Worm (Caenorhabditis elegans) whole organism, late embryonic: ENCODE results near the gene tsp-17.

Experiments
- ahr-1 ChIP-seq: sonication (generic microtip); optimal IDR thresholded peaks from 2 replicates; lab custom pipeline; 2016; ENCODE audit warnings: missing genetic modification characterization, missing compliant biosample characterization
- ama-1 ChIP-seq: fragments of 150-350 bp; optimal IDR thresholded peaks from 2 replicates; lab custom pipeline; 2014
- ceh-14 ChIP-seq: sonication (generic microtip); optimal IDR thresholded peaks from 2 replicates; lab custom pipeline; 2016; ENCODE audit warnings: missing genotype, missing genetic modification characterization, missing compliant biosample characterization
- ceh-22 ChIP-seq: sonication (generic microtip); optimal IDR thresholded peaks from 2 replicates; lab custom pipeline; 2017; ENCODE audit warnings: missing biosample characterization, missing genetic modification characterization
- ceh-24 ChIP-seq: sonication (generic microtip); optimal IDR thresholded peaks from 2 replicates; lab custom pipeline; 2016; ENCODE audit warnings: mild to moderate bottlenecking, missing genetic modification characterization, missing compliant biosample characterization
- ceh-9 ChIP-seq: sonication (generic microtip); optimal IDR thresholded peaks from 2 replicates; lab custom pipeline; 2016; ENCODE audit warnings: mild to moderate bottlenecking, missing genetic modification characterization, inconsistent platforms, missing compliant biosample characterization
- dmd-4 ChIP-seq: sonication (generic microtip); optimal IDR thresholded peaks from 2 replicates; lab custom pipeline; 2016; ENCODE audit warnings: borderline replicate concordance, missing genetic modification characterization, missing compliant biosample characterization
- nhr-11 ChIP-seq: fragments of 150-350 bp; optimal IDR thresholded peaks from 2 replicates; lab custom pipeline; 2014; ENCODE audit warnings: missing biosample characterization, missing genetic modification characterization
- ref-2 ChIP-seq: sonication (generic microtip); optimal IDR thresholded peaks from 2 replicates; lab custom pipeline; 2016; ENCODE audit warnings: missing genetic modification characterization, missing compliant biosample characterization
- tbx-7 ChIP-seq: sonication (generic microtip); optimal IDR thresholded peaks from 2 replicates; lab custom pipeline; 2016; ENCODE audit warnings: missing genotype, missing genetic modification characterization, missing compliant biosample characterization

DNA sequence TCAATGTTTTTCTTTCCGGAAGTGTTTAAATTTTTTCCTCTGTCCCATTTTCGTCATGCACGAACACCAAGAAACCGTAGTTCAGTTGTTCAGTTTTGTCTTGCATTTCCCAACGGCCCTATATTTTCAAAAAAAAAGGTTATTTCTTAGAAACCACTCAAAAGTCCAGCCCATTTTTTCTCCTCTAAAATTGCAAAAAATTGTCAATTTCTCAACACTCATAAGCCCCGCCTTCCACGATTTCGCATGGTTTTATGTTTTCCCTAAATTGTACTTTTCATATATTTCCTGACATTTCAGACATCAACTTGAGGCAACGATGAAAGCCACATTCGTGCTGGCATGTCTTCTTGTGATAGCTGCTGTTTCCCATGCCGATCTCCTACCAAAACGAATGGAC, 46.3 kb downstream of the tsp-17 start, which contains the start of gene nlp-1:
- TF ChIP-seq ahr-1 (tag; lab: Kevin White, UChicago) (no peak), dmd-4 (tag; lab: Kevin White, UChicago) (no peak), nhr-11 (tag; lab: Kevin White, UChicago) (no peak), tbx-7 (tag; lab: Kevin White, UChicago) (no peak), ama-1 (lab: Kevin White, UChicago) (no peak), ceh-24 (tag; lab: Kevin White, UChicago) (no peak), ceh-14 (no peak), ref-2 (no peak), ceh-22 (no peak), ceh-9 (tag; lab: Kevin White, UChicago) (no peak)
